Fruit fly (Drosophila melanogaster): ENCODE data around the gene RhoGAP92B.

RhoGAP92B gene

DNA sequence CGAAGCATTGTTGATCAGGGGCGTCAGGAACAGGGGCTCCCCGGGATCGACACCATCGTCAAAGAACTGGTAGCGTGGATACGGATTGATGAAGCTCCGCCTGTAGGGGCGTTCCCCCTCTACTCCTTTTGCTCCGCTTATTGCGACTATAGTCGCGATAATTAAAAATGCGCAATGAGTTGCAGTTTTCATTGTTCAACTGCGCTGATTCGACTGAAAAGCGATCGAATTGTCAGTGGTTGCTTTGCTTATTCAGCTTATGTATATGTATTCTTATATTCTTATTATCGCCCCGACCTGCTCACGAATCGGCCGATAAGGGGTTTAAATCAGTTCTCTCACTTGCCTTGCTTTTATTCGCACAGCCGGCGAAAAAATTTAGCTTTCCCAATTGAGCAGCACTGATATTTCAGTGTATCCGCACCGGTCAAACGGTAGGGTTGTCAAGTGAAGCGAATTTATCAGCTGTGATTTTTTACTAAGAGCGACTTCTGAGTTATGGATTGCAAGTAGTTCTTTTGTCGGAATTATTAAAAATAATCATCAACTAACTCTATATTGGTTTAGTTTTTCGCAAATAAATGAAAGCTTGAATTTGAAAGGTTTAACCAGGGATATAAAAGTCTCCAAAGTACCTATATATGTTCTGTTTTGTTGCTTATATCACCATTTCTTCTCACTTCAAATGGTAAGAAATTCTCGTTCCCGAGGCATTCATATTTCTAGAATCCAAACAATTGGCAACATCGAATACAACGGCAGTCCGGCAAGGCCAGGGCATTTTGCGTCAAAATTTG is 40.8 kb upstream of the RhoGAP92B start, which contains the start of the genes CG4572 and CG4686 (continued):
- TF ChIP-seq Mad (GFP tag; optimal IDR thresholded peaks at IDR 0.05) (peak; percentile 61), bigmax (GFP tag; optimal IDR thresholded peaks at IDR 0.05) (no peak), dm (GFP tag; optimal IDR thresholded peaks at IDR 0.05) (peak; percentile 74), GATAe (GFP tag; conservative IDR thresholded peaks at IDR 0.05) (peak; percentile 55; the same call in 1 of the 2 replicates), Aef1 (GFP tag; IDR thresholded peaks at IDR 0.05) (peak; percentile 82), Hr3 (GFP tag; optimal IDR thresholded peaks at IDR 0.05) (peak; percentile 72), aop (GFP tag; IDR thresholded peaks at IDR 0.05) (no peak), so (GFP tag; IDR thresholded peaks at IDR 0.05) (no peak), ATbp (GFP tag; optimal IDR thresholded peaks at IDR 0.05) (peak; percentile 25), chm (GFP tag; IDR thresholded peaks at IDR 0.05) (no peak; the same call in 1 of the 2 replicates), CG15696 (tag; optimal IDR thresholded peaks at IDR 0.05) (peak; percentile 87), pum (GFP tag; optimal IDR thresholded peaks at IDR 0.05) (peak; percentile 74), CG5180 (GFP tag; optimal IDR thresholded peaks at IDR 0.05) (no peak), Dp (GFP tag; optimal IDR thresholded peaks at IDR 0.05) (peak; percentile 28), psq (GFP tag; optimal IDR thresholded peaks at IDR 0.05) (peak; percentile 8), CG8359 (GFP tag; optimal IDR thresholded peaks at IDR 0.05; ENCODE audit: borderline replicate concordance) (no peak), nau (GFP tag; optimal IDR thresholded peaks at IDR 0.05) (no peak), Hmr (GFP tag; optimal IDR thresholded peaks at IDR 0.05) (peak; percentile 76), zfh2 (GFP tag; optimal IDR thresholded peaks at IDR 0.05) (peak; percentile 82), CG8924 (tag; optimal IDR thresholded peaks at IDR 0.05) (peak; percentile 70), B-H2 (GFP tag; optimal IDR thresholded peaks at IDR 0.05) (peak; percentile 78), dmrt99B (tag; optimal IDR thresholded peaks at IDR 0.05) (peak; percentile 71), caup (GFP tag; optimal IDR thresholded peaks at IDR 0.05; ENCODE audit: severe bottlenecking) (peak; percentile 51), H2.0 (GFP tag; IDR thresholded peaks at IDR 0.05) (no peak; the same call in 1 of the 2 replicates), sqz (GFP tag; optimal IDR thresholded peaks at IDR 0.05) (no peak), amos (GFP tag; IDR thresholded peaks at IDR 0.05; ENCODE audit: partially characterized antibody) (no peak), CG11695 (GFP tag; IDR thresholded peaks at IDR 0.05) (peak; percentile 87; the same call in 2 of the 3 replicates), Poxn (GFP tag; IDR thresholded peaks at IDR 0.05) (no peak), CG6683 (GFP tag; optimal IDR thresholded peaks at IDR 0.05) (peak; percentile 38), CG18262 (tag; optimal IDR thresholded peaks at IDR 0.05) (no peak), h (optimal IDR thresholded peaks at IDR 0.05) (no peak), CG4328 (GFP tag; optimal IDR thresholded peaks at IDR 0.05) (peak; percentile 68), CG15073 (GFP tag; optimal IDR thresholded peaks at IDR 0.05) (no peak), CG7372 (GFP tag; IDR thresholded peaks at IDR 0.05) (peak; percentile 82), exex (tag; optimal IDR thresholded peaks at IDR 0.05) (peak; percentile 51), cato (GFP tag; optimal IDR thresholded peaks at IDR 0.05; ENCODE audit: borderline replicate concordance) (peak; percentile 10), Hmx (GFP tag; optimal IDR thresholded peaks at IDR 0.05) (peak; percentile 61), slp2 (GFP tag; optimal IDR thresholded peaks at IDR 0.05) (peak; percentile 58), CG11723 (GFP tag; optimal IDR thresholded peaks at IDR 0.05) (peak; percentile 50), CG3407 (GFP tag; optimal IDR thresholded peaks at IDR 0.05) (peak; percentile 29), Ada2b (GFP tag; IDR thresholded peaks at IDR 0.05) (peak; percentile 68), CG9932 (GFP tag; IDR thresholded peaks at IDR 0.05) (peak; percentile 71), stc (GFP tag; IDR thresholded peaks at IDR 0.05) (no peak; the same call in none of the 2 replicates), Hr51 (GFP tag; optimal IDR thresholded peaks at IDR 0.05) (peak; percentile 57 to 77), seq (GFP tag; IDR thresholded peaks at IDR 0.05) (0 out of 2 replicates have a peak, but pooled peaks have one; percentile 37), CG8388 (GFP tag; optimal IDR thresholded peaks at IDR 0.05) (peak; percentile 62), CG33213 (GFP tag; optimal IDR thresholded peaks at IDR 0.05) (peak; percentile 69), toy (GFP tag; IDR thresholded peaks at IDR 0.05) (0 out of 2 replicates have a peak, but pooled peaks have one; percentile 5), pzg (GFP tag; optimal IDR thresholded peaks at IDR 0.05) (peak; percentile 46)

Data from whole organism, embryonic.